Worm (Caenorhabditis elegans) whole organism, L3 larva: ENCODE data around the gene Y51H7BR.4.

Experiments
- aly-2 ChIP-seq: fragments of 150-350 bp; optimal IDR thresholded peaks from 2 replicates; lab custom pipeline; 2014; ENCODE audit warnings: missing biosample characterization, missing genetic modification characterization
- ceh-82 ChIP-seq: fragments of 150-350 bp; optimal IDR thresholded peaks from 2 replicates; lab custom pipeline; 2014; ENCODE audit warnings: missing biosample characterization, missing genetic modification characterization
- ceh-9 ChIP-seq: sonication (generic microtip); optimal IDR thresholded peaks from 2 replicates; lab custom pipeline; 2018; ENCODE audit warnings: missing biosample characterization, missing genetic modification characterization
- daf-12 ChIP-seq: fragments of 150-350 bp; optimal IDR thresholded peaks from 2 replicates; lab custom pipeline; 2014; ENCODE audit warnings: missing biosample characterization, missing genetic modification reagents, missing genetic modification characterization
- egl-27 ChIP-seq: sonication (generic microtip); optimal IDR thresholded peaks from 4 replicates; lab custom pipeline; 2017; ENCODE audit warnings: missing biosample characterization, missing genetic modification reagents, missing genetic modification characterization
- egl-5 ChIP-seq: fragments of 150-350 bp; optimal IDR thresholded peaks from 2 replicates; lab custom pipeline; 2017; ENCODE audit warnings: missing biosample characterization, missing genetic modification reagents, missing genetic modification characterization, inconsistent platforms
- elt-1 ChIP-seq: fragments of 150-350 bp; optimal IDR thresholded peaks from 2 replicates; lab custom pipeline; 2014; ENCODE audit warnings: missing biosample characterization, missing genetic modification characterization
- elt-2 ChIP-seq: sonication (generic microtip); optimal IDR thresholded peaks from 2 replicates; lab custom pipeline; 2016; ENCODE audit warnings: missing genetic modification reagents, mild to moderate bottlenecking, missing genetic modification characterization, missing compliant biosample characterization
- eor-1 ChIP-seq, 2 experiments: fragments of 150-350 bp; optimal IDR thresholded peaks; 2 replicates each; lab custom pipeline; 2014 to 2018; ENCODE audit warnings: missing biosample characterization in 2 of 2, missing genetic modification characterization in 2 of 2
- fos-1 ChIP-seq: fragments of 150-350 bp; optimal IDR thresholded peaks from 2 replicates; lab custom pipeline; 2014; ENCODE audit warnings: missing biosample characterization, missing genetic modification characterization
- jun-1 ChIP-seq: fragments of 150-350 bp; optimal IDR thresholded peaks from 2 replicates; lab custom pipeline; 2014; ENCODE audit warnings: missing biosample characterization, missing genetic modification reagents, missing genetic modification characterization
- lin-39 ChIP-seq: fragments of 150-350 bp; optimal IDR thresholded peaks from 2 replicates; lab custom pipeline; 2018; ENCODE audit warnings: missing biosample characterization, missing genetic modification reagents, missing genetic modification characterization
- lsy-12 ChIP-seq: sonication (generic microtip); optimal IDR thresholded peaks from 2 replicates; lab custom pipeline; 2016; ENCODE audit warnings: mild to moderate bottlenecking, missing genetic modification characterization, missing compliant biosample characterization
- mdl-1 ChIP-seq: fragments of 150-350 bp; optimal IDR thresholded peaks from 2 replicates; lab custom pipeline; 2014; ENCODE audit warnings: missing biosample characterization, missing genetic modification characterization
- nhr-12 ChIP-seq: fragments of 150-350 bp; optimal IDR thresholded peaks from 2 replicates; lab custom pipeline; 2014; ENCODE audit warnings: missing biosample characterization, missing genetic modification characterization
- nhr-25 ChIP-seq: sonication (generic microtip); optimal IDR thresholded peaks from 2 replicates; lab custom pipeline; 2017; ENCODE audit warnings: missing biosample characterization, missing genetic modification characterization
- nhr-28 ChIP-seq: fragments of 150-350 bp; optimal IDR thresholded peaks from 2 replicates; lab custom pipeline; 2014; ENCODE audit warnings: missing biosample characterization, missing genetic modification characterization
- nhr-43 ChIP-seq: sonication (generic microtip); optimal IDR thresholded peaks from 2 replicates; lab custom pipeline; 2016; ENCODE audit warnings: mild to moderate bottlenecking, missing genetic modification characterization, missing compliant biosample characterization; ENCODE audit not compliant: poor library complexity, severe bottlenecking
- pha-4 ChIP-seq: fragments of 150-350 bp; optimal IDR thresholded peaks from 2 replicates; lab custom pipeline; 2014; ENCODE audit warnings: missing biosample characterization, missing genetic modification reagents, missing genetic modification characterization
- pqm-1 ChIP-seq: fragments of 150-350 bp; optimal IDR thresholded peaks from 2 replicates; lab custom pipeline; 2017; ENCODE audit warnings: missing biosample characterization, missing genetic modification characterization, inconsistent platforms
- skn-1 ChIP-seq: fragments of 150-350 bp; optimal IDR thresholded peaks from 2 replicates; lab custom pipeline; 2014; ENCODE audit warnings: missing biosample characterization, missing genetic modification characterization
- unc-62 ChIP-seq: fragments of 150-350 bp; sonication (generic microtip); optimal IDR thresholded peaks from 4 replicates; lab custom pipeline; 2014; ENCODE audit warnings: missing biosample characterization, missing genetic modification reagents, missing genetic modification characterization
- ztf-4 ChIP-seq: fragments of 150-350 bp; optimal IDR thresholded peaks from 2 replicates; lab custom pipeline; 2014; ENCODE audit warnings: missing biosample characterization, missing genetic modification characterization

Gene Y51H7BR.4

DNA sequence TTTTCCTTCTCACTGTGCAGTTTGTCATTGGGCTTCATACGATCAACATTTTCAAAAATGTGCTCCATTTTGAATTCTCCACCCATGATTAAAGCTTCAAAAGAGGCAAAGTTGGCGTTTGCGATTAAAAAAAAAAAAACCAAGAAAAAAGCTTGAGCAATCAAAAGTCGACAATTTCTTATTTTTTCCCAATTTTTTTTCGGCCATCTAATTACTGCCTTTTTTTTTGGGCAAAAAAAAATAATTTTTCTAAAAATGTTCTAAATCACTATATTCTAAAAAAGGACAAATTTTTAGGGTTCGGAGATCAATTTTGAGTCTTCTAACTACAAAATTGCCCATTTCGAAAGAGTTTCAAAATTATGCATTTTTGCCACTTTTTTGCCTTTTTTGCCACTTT lies 46.9 kb downstream of the Y51H7BR.4 start, which contains the start of gene K05F6.10:
K05F6.10 (minus strand) TSS at position 101 of the 400 bp plus-strand sequence.
- no peak for TF ChIP-seq nhr-25
- no peak for TF ChIP-seq lsy-12
- no peak for TF ChIP-seq mdl-1 (tag; lab: Kevin White, UChicago)
- TF ChIP-seq fos-1 (tag; lab: Kevin White, UChicago): no peak
- TF ChIP-seq ceh-82 (tag; lab: Kevin White, UChicago): no peak
- TF ChIP-seq nhr-43 (tag; lab: Kevin White, UChicago): no peak
- TF ChIP-seq nhr-28 (tag; lab: Kevin White, UChicago): no peak
- no peak for TF ChIP-seq elt-1 (tag; lab: Kevin White, UChicago)
- TF ChIP-seq, all 47 proteins: peak for 0

DNA sequence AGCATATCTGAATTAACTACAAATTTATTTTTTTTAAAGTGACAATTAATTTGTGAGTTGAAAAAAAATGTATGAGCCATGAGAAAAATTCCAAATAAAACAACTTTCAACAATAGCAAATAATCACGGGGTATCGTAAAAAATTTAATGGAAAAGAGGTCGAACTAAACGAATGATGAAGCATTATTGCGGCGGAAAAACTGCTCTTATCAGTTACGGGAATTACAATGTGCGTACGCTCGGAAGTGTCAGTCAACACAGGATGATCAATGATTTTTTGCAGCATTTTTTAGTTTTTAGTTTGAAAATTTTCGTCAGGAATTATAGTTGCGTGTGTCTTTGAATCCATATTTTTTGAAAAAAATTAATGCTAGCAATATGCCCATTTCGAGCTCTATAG lies 47.6 kb downstream of the Y51H7BR.4 start:
- no peak for TF ChIP-seq unc-62 (GFP tag; lab: Kevin White, UChicago)
- TF ChIP-seq daf-12: no peak
- peak; percentile 68 for TF ChIP-seq pqm-1 (tag; lab: Kevin White, UChicago)
- TF ChIP-seq elt-2: peak; percentile 82
- peak; percentile 21 for TF ChIP-seq jun-1 (tag; lab: Kevin White, UChicago)
- TF ChIP-seq egl-27 (tag; lab: Kevin White, UChicago): no peak
- no peak for TF ChIP-seq lsy-12
- TF ChIP-seq, all 47 proteins: peak for 3

DNA sequence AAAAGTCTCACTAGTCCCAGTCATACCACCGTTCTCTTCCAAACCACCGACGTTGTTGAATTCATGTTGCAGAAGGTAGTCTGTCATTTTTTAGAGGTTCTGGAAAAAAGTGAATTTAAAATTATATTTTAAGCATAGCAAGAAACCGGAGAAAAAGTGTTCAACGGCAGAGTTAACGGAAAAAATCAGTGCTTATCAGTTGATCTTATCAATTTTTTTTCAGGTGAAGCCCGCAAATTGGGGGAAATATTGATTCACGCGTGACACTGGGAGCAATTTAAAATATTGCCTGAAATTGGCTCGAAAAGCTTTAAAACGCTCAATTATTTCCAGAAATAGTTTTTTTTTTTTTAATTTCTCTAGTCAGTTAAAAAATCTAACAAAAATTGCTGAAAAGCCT lies 50.7 kb downstream of the Y51H7BR.4 start, which contains the start of gene math-38:
math-38 (minus strand) TSS at position 101 of the 400 bp plus-strand sequence.
- TF ChIP-seq elt-2: peak; percentile 56
- TF ChIP-seq egl-5: no peak

DNA sequence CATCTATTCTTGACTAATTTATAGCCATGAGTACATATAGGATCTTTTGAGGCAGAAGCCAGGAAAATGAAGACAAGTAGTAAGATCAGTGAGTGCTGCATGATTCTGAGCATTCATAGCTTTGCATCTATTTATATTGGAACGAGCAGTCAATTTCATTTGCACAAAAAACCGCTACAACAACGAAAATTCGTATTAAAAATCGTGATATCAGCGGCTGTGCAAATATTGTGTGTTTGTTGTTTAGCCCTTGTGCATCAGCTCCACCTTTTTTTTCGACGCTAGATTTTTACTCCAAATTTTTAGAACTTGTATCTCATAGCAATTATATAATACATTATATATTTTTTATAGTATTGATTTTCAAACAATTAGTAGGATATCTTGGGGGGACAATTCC lies 55.0 kb downstream of the Y51H7BR.4 start, which contains the start of gene clec-21:
clec-21 (minus strand) TSS at position 101 of the 400 bp plus-strand sequence.
- no peak for TF ChIP-seq lin-39 (tag; lab: Kevin White, UChicago)
- TF ChIP-seq nhr-25: no peak
- TF ChIP-seq ztf-4 (tag; lab: Kevin White, UChicago): no peak
- TF ChIP-seq skn-1 (tag; lab: Kevin White, UChicago): no peak
- TF ChIP-seq eor-1 (tag; optimal IDR thresholded peaks at IDR 0.05; lab: Kevin White, UChicago): no peak
- TF ChIP-seq pha-4 (tag; lab: Kevin White, UChicago): no peak
- no peak for TF ChIP-seq ceh-9 (tag; lab: Kevin White, UChicago)
- TF ChIP-seq nhr-12 (tag; lab: Kevin White, UChicago): no peak
- TF ChIP-seq elt-1 (tag; lab: Kevin White, UChicago): no peak
- no peak for TF ChIP-seq aly-2 (tag; lab: Kevin White, UChicago)
